Worm (Caenorhabditis elegans) whole organism, young adult: ENCODE results near the gene Y104H12D.2.

Source experiments
- Y79H2A.3 ChIP-seq: fragments of 200-800 bp; sonication (Bioruptor generic); conservative IDR thresholded peaks from 2 replicates; pipeline ENCODE4 v1.3.6; 2022; ENCODE audit warnings: missing genetic modification reagents, missing genetic modification characterization, missing compliant biosample characterization
- Y95B8A.8 ChIP-seq: fragments of 200-800 bp; sonication (Bioruptor generic); IDR thresholded peaks from 2 replicates; pipeline ENCODE4 v1.3.6; 2022; ENCODE audit warnings: missing genetic modification reagents, missing genetic modification characterization, missing compliant biosample characterization
- ekl-4 ChIP-seq: fragments of 200-800 bp; sonication (Bioruptor generic); IDR thresholded peaks from 2 replicates; pipeline ENCODE4 v1.3.6; 2022; ENCODE audit warnings: missing genetic modification reagents, missing genetic modification characterization, missing compliant biosample characterization
- lsy-27 ChIP-seq: sonication (generic microtip); optimal IDR thresholded peaks from 2 replicates; lab custom pipeline; 2017; ENCODE audit warnings: missing genetic modification characterization, mild to moderate bottlenecking, missing compliant biosample characterization, antibody characterized with exemption, missing genotype, borderline replicate concordance; ENCODE audit not compliant: insufficient read depth
- madf-8 ChIP-seq: fragments of 200-800 bp; sonication (Bioruptor generic); conservative IDR thresholded peaks from 2 replicates; pipeline ENCODE4 v1.3.6; 2022; ENCODE audit warnings: missing genetic modification reagents, missing genetic modification characterization, missing compliant biosample characterization
- nfya-2 ChIP-seq: fragments of 200-800 bp; sonication (Bioruptor generic); IDR thresholded peaks from 2 replicates; pipeline ENCODE4 v1.3.6; 2022; ENCODE audit warnings: missing genetic modification reagents, missing genetic modification characterization, missing compliant biosample characterization
- snpc-4 ChIP-seq, 5 experiments: fragments of 150-350 bp in 1 of 5; sonication (generic microtip) in 4 of 5; optimal IDR thresholded peaks; 2 replicates each; lab custom pipeline; 2014 to 2018; ENCODE audit warnings: missing genetic modification characterization in 5 of 5, missing biosample characterization in 3 of 5, antibody characterized with exemption in 2 of 5, mild to moderate bottlenecking in 2 of 5, missing compliant biosample characterization in 2 of 5, missing genotype in 2 of 5, moderate library complexity in 2 of 5, missing genetic modification reagents in 1 of 5
- unc-62 ChIP-seq: fragments of 150-350 bp; optimal IDR thresholded peaks from 2 replicates; lab custom pipeline; 2014; ENCODE audit warnings: missing biosample characterization, missing genetic modification reagents, missing genetic modification characterization
- xnd-1 ChIP-seq: sonication (generic microtip); optimal IDR thresholded peaks from 2 replicates; lab custom pipeline; 2016; ENCODE audit warnings: missing genotype, missing genetic modification reagents, missing genetic modification characterization, missing compliant biosample characterization

DNA sequence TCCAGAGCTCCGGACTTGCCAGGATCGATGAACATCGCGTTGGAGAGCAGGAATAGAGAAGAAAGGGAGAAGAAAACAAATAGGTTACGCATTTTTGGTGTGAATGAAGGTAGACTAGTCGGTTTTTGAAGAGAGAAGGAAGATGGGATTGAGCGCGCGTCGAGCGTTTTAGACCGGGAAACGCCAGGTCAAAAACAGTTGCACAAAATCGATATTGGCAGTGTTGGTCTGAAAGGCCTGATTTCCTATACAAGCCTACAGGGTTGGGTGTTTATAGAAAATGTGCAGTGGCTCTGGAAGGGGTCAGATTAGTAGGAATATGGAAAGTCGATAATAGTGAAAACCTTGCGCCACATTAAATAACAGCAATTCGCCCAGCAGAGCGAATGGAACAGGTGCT, 27.0 kb downstream of the Y104H12D.2 start, which contains the start of gene dsl-2:
- TF ChIP-seq Y95B8A.8 (GFP tag; lab: Robert Waterston, UW) (no peak), nfya-2 (GFP tag; lab: Robert Waterston, UW) (no peak), madf-8 (GFP tag; lab: Robert Waterston, UW) (no peak), lsy-27 (tag; lab: Kevin White, UChicago) (no peak), Y79H2A.3 (GFP tag; lab: Robert Waterston, UW) (no peak), snpc-4 (GFP tag; optimal IDR thresholded peaks at IDR 0.05; lab: Kevin White, UChicago) (no peak), snpc-4 (tag; optimal IDR thresholded peaks at IDR 0.05; lab: Kevin White, UChicago) (no peak), unc-62 (GFP tag; lab: Kevin White, UChicago) (no peak), ekl-4 (GFP tag; lab: Robert Waterston, UW) (no peak), xnd-1 (no peak)
